Fruit fly (Drosophila melanogaster) whole organism, prepupa: ENCODE measurements around the gene CG10011.
A peak's percentile ranks its signal among the peaks of the same experiment; 100 is the strongest.

ENCODE experiments used
- Blimp-1 ChIP-seq: fragments of 200-800 bp; sonication (Bioruptor generic); optimal IDR thresholded peaks from 3 replicates; lab custom pipeline; 2017; ENCODE audit warnings: missing biosample characterization, missing genetic modification characterization, mild to moderate bottlenecking, moderate library complexity, missing genetic modification reagents
- CG15336 ChIP-seq: fragments of 200-800 bp; sonication (Bioruptor generic); IDR thresholded peaks from 2 replicates; pipeline ENCODE4 v1.3.6; 2022; ENCODE audit warnings: missing biosample characterization, missing genetic modification characterization
- CG16779 ChIP-seq: fragments of 200-800 bp; sonication (Bioruptor generic); optimal IDR thresholded peaks from 3 replicates; lab custom pipeline; 2017; ENCODE audit warnings: missing biosample characterization, mild to moderate bottlenecking, missing genetic modification characterization
- CG3032 ChIP-seq: fragments of 200-800 bp; optimal IDR thresholded peaks from 2 replicates; lab custom pipeline; 2019; ENCODE audit warnings: missing biosample characterization, mild to moderate bottlenecking, missing genetic modification characterization, moderate library complexity
- CG31627 ChIP-seq: fragments of 200-800 bp; sonication (Bioruptor generic); optimal IDR thresholded peaks from 3 replicates; lab custom pipeline; 2016; ENCODE audit warnings: missing biosample characterization, missing genetic modification characterization
- CG32006 ChIP-seq: fragments of 200-800 bp; sonication (Bioruptor generic); optimal IDR thresholded peaks from 3 replicates; lab custom pipeline; 2017; ENCODE audit warnings: missing biosample characterization, mild to moderate bottlenecking, missing genetic modification characterization
- CG3919 ChIP-seq: fragments of 200-800 bp; sonication (Bioruptor generic); optimal IDR thresholded peaks from 3 replicates; lab custom pipeline; 2016; ENCODE audit warnings: missing biosample characterization, missing genetic modification characterization
- CG6163 ChIP-seq: fragments of 200-800 bp; sonication (Bioruptor generic); IDR thresholded peaks from 3 replicates; pipeline ENCODE4 v1.3.6; 2022; ENCODE audit warnings: missing biosample characterization, missing genetic modification characterization
- CG6276 ChIP-seq: fragments of 200-800 bp; sonication (Bioruptor generic); optimal IDR thresholded peaks from 2 replicates; lab custom pipeline; 2017; ENCODE audit warnings: missing biosample characterization, mild to moderate bottlenecking, missing genetic modification characterization
- CG6808 ChIP-seq: fragments of 200-800 bp; sonication (Bioruptor generic); optimal IDR thresholded peaks from 3 replicates; lab custom pipeline; 2017; ENCODE audit warnings: missing biosample characterization, missing genetic modification characterization, mild to moderate bottlenecking, moderate library complexity, missing genetic modification reagents
- CG6854 ChIP-seq: fragments of 200-800 bp; sonication (Bioruptor generic); optimal IDR thresholded peaks from 2 replicates; lab custom pipeline; 2017; ENCODE audit warnings: missing biosample characterization, mild to moderate bottlenecking, missing genetic modification characterization
- CG7368 ChIP-seq: fragments of 200-800 bp; sonication (Bioruptor generic); optimal IDR thresholded peaks from 3 replicates; lab custom pipeline; 2016; ENCODE audit warnings: missing biosample characterization, missing genetic modification characterization
- CG8119 ChIP-seq: fragments of 200-800 bp; sonication (Bioruptor generic); IDR thresholded peaks from 3 replicates; pipeline ENCODE4 v1.3.6; 2022; ENCODE audit warnings: missing biosample characterization, missing genetic modification characterization
- CG8319 ChIP-seq: fragments of 200-800 bp; sonication (Bioruptor generic); optimal IDR thresholded peaks from 3 replicates; lab custom pipeline; 2016; ENCODE audit warnings: missing biosample characterization, missing genetic modification characterization
- CG8632 ChIP-seq: fragments of 200-800 bp; sonication (Bioruptor generic); optimal IDR thresholded peaks from 3 replicates; lab custom pipeline; 2016; ENCODE audit warnings: missing biosample characterization, missing genetic modification characterization
- Eip75B ChIP-seq: fragments of 200-800 bp; sonication (Bioruptor generic); optimal IDR thresholded peaks from 3 replicates; lab custom pipeline; 2016; ENCODE audit warnings: missing biosample characterization, missing genetic modification characterization
- Eip78C ChIP-seq: fragments of 200-800 bp; sonication (Bioruptor generic); peaks from one replicate; lab custom pipeline; 2016; ENCODE audit warnings: missing biosample characterization, missing genetic modification characterization
- Ets96B ChIP-seq: fragments of 200-800 bp; optimal IDR thresholded peaks from 2 replicates; lab custom pipeline; 2019; ENCODE audit warnings: missing biosample characterization, mild to moderate bottlenecking, missing genetic modification characterization, moderate library complexity
- Hr38 ChIP-seq: sonication (Bioruptor generic); optimal IDR thresholded peaks from 2 replicates; lab custom pipeline; 2016; ENCODE audit warnings: missing biosample characterization, missing genetic modification characterization
- Met ChIP-seq: fragments of 200-800 bp; sonication (Bioruptor generic); optimal IDR thresholded peaks from 3 replicates; lab custom pipeline; 2016; ENCODE audit warnings: missing biosample characterization, missing genetic modification characterization
- OdsH ChIP-seq: fragments of 200-800 bp; sonication (Bioruptor generic); optimal IDR thresholded peaks from 3 replicates; lab custom pipeline; 2016; ENCODE audit warnings: missing biosample characterization, missing genetic modification characterization
- Smox ChIP-seq: fragments of 200-800 bp; sonication (Bioruptor generic); optimal IDR thresholded peaks from 3 replicates; lab custom pipeline; 2016; ENCODE audit warnings: missing biosample characterization, missing genetic modification characterization
- Sox102F ChIP-seq: fragments of 200-800 bp; sonication (Bioruptor generic); optimal IDR thresholded peaks from 2 replicates; lab custom pipeline; 2016; ENCODE audit warnings: missing biosample characterization, mild to moderate bottlenecking, missing genetic modification characterization
- Sox14 ChIP-seq: fragments of 200-800 bp; sonication (Bioruptor generic); optimal IDR thresholded peaks from 3 replicates; lab custom pipeline; 2016; ENCODE audit warnings: missing biosample characterization, missing genetic modification characterization
- eg ChIP-seq: fragments of 200-800 bp; sonication (Bioruptor generic); IDR thresholded peaks from 3 replicates; pipeline ENCODE4 v1.3.6; 2022; ENCODE audit warnings: missing biosample characterization, missing genetic modification characterization
- esn ChIP-seq: fragments of 200-800 bp; sonication (Bioruptor generic); optimal IDR thresholded peaks from 2 replicates; lab custom pipeline; 2016; ENCODE audit warnings: missing biosample characterization, mild to moderate bottlenecking, missing genetic modification characterization, moderate library complexity
- lz ChIP-seq: fragments of 200-800 bp; sonication (Bioruptor generic); optimal IDR thresholded peaks from 3 replicates; lab custom pipeline; 2016; ENCODE audit warnings: missing biosample characterization, missing genetic modification characterization
- net ChIP-seq: fragments of 200-800 bp; sonication (Bioruptor generic); optimal IDR thresholded peaks from 3 replicates; lab custom pipeline; 2016; ENCODE audit warnings: missing biosample characterization, missing genetic modification characterization
- ss ChIP-seq, 2 experiments: fragments of 200-800 bp; sonication (Bioruptor generic); optimal IDR thresholded peaks; 2 replicates in 1 of 2; 3 replicates in 1 of 2; lab custom pipeline; 2017 to 2018; ENCODE audit warnings: mild to moderate bottlenecking in 2 of 2, missing biosample characterization in 2 of 2, missing genetic modification characterization in 2 of 2, moderate library complexity in 1 of 2
- svp ChIP-seq: fragments of 200-800 bp; sonication (Bioruptor generic); peaks from one replicate; lab custom pipeline; 2016; ENCODE audit warnings: missing biosample characterization, missing genetic modification characterization
- topi ChIP-seq: fragments of 200-800 bp; sonication (Bioruptor generic); optimal IDR thresholded peaks from 3 replicates; lab custom pipeline; 2016; ENCODE audit warnings: missing biosample characterization, missing genetic modification characterization
- vri ChIP-seq: fragments of 200-800 bp; sonication (Bioruptor generic); optimal IDR thresholded peaks from 3 replicates; lab custom pipeline; 2016; ENCODE audit warnings: missing biosample characterization, mild to moderate bottlenecking, missing genetic modification characterization

CG10011 gene

DNA sequence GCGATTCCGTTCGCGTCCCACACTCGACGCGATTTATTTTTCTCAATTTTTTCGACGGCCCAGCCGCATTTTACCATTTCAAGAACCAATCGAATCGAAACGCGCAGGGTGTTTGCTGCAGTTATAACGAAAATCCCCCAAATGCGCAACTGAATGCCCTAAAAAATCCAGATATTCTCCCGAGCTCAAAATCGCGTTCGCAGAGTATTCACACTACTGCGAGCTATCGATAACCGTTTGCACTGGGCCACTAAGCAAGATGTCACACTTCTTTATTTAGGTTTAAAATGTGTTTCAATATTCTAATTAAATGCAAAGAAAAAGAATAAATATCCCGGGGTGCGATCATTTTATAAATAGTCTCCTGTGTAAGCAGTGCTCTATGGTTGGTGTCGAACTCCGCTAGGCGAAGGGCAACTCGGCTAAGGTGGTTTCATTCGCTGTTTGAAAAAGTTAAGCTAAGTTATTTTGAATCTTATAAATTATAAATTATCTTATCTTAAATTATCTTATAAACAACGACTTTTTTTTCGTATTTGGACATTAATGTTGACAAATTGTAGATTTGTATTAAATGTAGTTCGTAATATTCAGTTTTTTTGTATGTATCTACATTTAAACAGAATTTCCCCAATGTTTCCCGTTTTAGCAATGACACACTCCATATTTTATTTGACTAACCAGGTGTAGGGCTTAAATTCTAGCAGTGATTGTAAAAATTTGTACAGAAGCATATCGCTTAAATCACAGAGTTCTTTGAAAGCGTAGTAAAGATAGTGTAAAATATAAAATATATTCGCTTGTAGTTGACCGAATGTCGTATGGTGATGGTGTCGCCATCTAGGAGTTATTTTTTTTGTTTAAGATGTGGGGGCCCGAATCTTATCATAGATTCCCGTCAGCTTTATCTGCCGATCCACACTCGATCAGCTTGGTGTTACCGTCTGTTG, at the start of gene CG10011:
Gene CG10011 (minus strand): TSS at position 119 of the 950 bp plus-strand sequence.
- TF ChIP-seq eg (GFP tag; lab: Robert Waterston, UW) (0 out of 3 replicates have a peak, but pooled peaks have one; percentile 25), Sox14 (GFP tag; lab: Kevin White, UChicago) (peak; percentile 29), Hr38 (no peak), Sox102F (peak; percentile 11), CG6163 (peak; percentile 30; the same call in 1 of the 3 replicates), CG15336 (GFP tag; lab: Robert Waterston, UW) (peak; percentile 30; the same call in 1 of the 2 replicates), esn (GFP tag; lab: Kevin White, UChicago) (peak; percentile 37), CG6808 (GFP tag; lab: Kevin White, UChicago) (peak; percentile 10), lz (GFP tag; lab: Kevin White, UChicago) (peak; percentile 2), Blimp-1 (GFP tag; lab: Kevin White, UChicago) (peak; percentile 5), Met (GFP tag; lab: Kevin White, UChicago) (peak; percentile 20), CG8632 (GFP tag; lab: Kevin White, UChicago) (no peak), svp (GFP tag; lab: Kevin White, UChicago) (peak; percentile 51), CG7368 (GFP tag; lab: Kevin White, UChicago) (peak; percentile 17), Eip78C (GFP tag; lab: Kevin White, UChicago) (peak; percentile 75), CG31627 (no peak), CG3919 (GFP tag; lab: Kevin White, UChicago) (peak; percentile 10), net (no peak)

DNA sequence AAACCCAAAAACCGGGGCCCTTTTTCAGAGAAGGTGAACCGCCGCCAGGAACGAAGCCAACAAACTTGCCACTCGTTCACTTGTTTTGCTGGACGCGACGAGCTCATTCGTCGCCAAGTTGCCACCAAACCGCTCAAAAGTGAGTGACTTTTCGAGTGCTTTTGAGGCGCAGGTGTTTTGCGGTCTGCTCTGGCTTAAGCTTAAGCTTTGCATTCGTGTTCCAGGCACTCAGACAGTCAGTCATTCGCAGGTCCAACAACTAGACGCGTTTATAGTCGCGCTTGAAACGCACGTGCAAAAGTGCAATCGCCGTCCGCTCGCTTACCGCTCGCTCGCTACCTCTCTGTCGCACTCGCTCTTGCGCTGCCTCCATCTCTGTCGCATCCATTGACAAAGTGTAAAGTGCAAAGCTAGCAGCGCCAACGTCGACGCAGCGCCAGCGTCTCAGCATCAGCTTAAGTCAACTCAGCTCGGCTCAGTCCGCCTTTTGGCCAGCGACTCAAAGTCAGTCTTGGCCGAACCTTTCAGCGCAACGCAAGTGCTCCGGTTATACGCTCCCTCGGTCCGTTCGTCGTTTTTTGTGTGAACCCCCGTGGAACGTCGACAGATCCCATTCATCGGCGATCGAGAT, 47.0 kb upstream of the CG10011 start:
- TF ChIP-seq Eip78C (GFP tag; lab: Kevin White, UChicago) (peak; percentile 57), CG8319 (GFP tag; lab: Kevin White, UChicago) (no peak), eg (GFP tag; lab: Robert Waterston, UW) (peak; percentile 26; the same call in 1 of the 3 replicates), CG6276 (no peak), ss (GFP tag; optimal IDR thresholded peaks at IDR 0.05; lab: Kevin White, UChicago) (peak in 1 of 2 experiments; percentile 12)

DNA sequence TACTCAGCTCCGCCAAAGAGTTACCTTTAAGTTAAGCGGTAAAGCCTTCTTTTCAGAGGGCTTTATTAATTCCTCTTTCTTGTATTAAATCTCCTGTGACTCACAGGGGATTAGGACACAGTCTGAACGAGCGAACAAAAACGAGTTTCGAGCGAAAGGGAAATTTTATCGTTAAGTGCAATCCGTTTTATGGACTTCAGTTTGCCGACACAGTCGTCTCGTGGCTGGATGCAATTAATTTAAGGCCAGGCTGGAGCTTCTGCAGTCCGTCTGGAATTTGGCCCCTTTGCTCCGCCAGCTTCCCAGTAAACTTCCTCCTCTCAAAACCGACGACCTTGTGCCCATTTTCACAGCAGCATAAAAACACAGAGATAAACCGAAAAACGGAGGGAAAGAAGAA, 44.7 kb upstream of the CG10011 start:
- peak; percentile 14 for TF ChIP-seq CG6854 (GFP tag; lab: Kevin White, UChicago)
- peak; percentile 34 for TF ChIP-seq Eip78C (GFP tag; lab: Kevin White, UChicago)
- TF ChIP-seq Ets96B (tag; lab: Kevin White, UChicago) = no peak
- TF ChIP-seq ss (GFP tag; optimal IDR thresholded peaks at IDR 0.05; lab: Kevin White, UChicago) = peak in 1 of 2 experiments; percentile 62
- TF ChIP-seq Blimp-1 (GFP tag; lab: Kevin White, UChicago) = peak; percentile 88

DNA sequence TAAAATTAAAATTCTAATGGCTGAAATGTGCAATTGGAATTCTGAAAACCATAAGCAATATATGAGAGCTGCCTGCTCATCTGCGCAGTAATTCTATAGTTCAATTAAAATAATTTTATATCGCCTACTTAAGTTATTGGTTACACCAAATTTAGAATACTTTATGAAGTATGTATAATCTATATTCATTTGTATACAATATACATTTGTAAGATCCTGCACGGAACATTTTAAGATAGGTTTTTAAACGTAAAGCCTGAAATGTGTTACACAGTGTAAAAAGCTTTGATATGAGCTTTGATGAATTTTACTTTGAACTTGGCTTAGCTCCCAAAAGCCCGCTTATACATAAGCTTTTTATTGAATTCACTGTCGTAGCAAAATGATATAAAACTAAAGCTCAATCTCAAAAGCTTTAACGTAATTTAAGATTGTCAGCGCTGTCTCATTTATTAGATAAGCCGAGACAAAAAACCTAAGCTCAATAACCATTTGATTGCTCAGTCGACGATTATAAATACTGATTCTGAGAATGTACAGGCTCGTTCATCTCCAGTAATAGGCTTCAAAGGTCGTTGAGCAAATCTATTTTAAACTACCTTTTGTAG, 42.7 kb upstream of the CG10011 start:
- peak; percentile 62 for TF ChIP-seq svp (GFP tag; lab: Kevin White, UChicago)
- peak; percentile 29 for TF ChIP-seq esn (GFP tag; lab: Kevin White, UChicago)
- peak; percentile 11 for TF ChIP-seq net
- TF ChIP-seq Blimp-1 (GFP tag; lab: Kevin White, UChicago) = no peak
- TF ChIP-seq vri (GFP tag; lab: Kevin White, UChicago) = no peak
- TF ChIP-seq Ets96B (tag; lab: Kevin White, UChicago) = peak; percentile 2
- TF ChIP-seq CG32006 (GFP tag; lab: Kevin White, UChicago) = peak; percentile 20
- peak; percentile 20 for TF ChIP-seq OdsH (GFP tag; lab: Kevin White, UChicago)
- peak; percentile 23 for TF ChIP-seq Eip75B (GFP tag; lab: Kevin White, UChicago)
- TF ChIP-seq Sox102F = no peak
- TF ChIP-seq CG3032 (tag; lab: Kevin White, UChicago) = peak; percentile 38
- TF ChIP-seq topi (GFP tag; lab: Kevin White, UChicago) = peak; percentile 8
- no peak for TF ChIP-seq CG8319 (GFP tag; lab: Kevin White, UChicago)
- TF ChIP-seq Smox (GFP tag; lab: Kevin White, UChicago) = peak; percentile 27
- peak; percentile 34 for TF ChIP-seq Met (GFP tag; lab: Kevin White, UChicago)
- no peak for TF ChIP-seq CG8632 (GFP tag; lab: Kevin White, UChicago)
- TF ChIP-seq Eip78C (GFP tag; lab: Kevin White, UChicago) = peak; percentile 87
- TF ChIP-seq CG16779 = no peak
- TF ChIP-seq CG3919 (GFP tag; lab: Kevin White, UChicago) = peak; percentile 2
- peak; percentile 50; the same call in 1 of the 3 replicates for TF ChIP-seq CG8119 (GFP tag; lab: Robert Waterston, UW)
